Worm (Caenorhabditis elegans) whole organism, L3 larva: ENCODE measurements around the gene W08E12.2.
A peak's percentile ranks its signal among the peaks of the same experiment; 100 is the strongest.

Experiments
- R02D3.7 ChIP-seq: fragments of 150-350 bp; optimal IDR thresholded peaks from 2 replicates; lab custom pipeline; 2014; ENCODE audit warnings: missing biosample characterization, missing genetic modification characterization
- ZK546.5 ChIP-seq: sonication (generic microtip); optimal IDR thresholded peaks from 2 replicates; lab custom pipeline; 2017; ENCODE audit warnings: missing biosample characterization, missing genetic modification characterization
- ama-1 ChIP-seq: fragments of 150-350 bp; optimal IDR thresholded peaks from 2 replicates; lab custom pipeline; 2018
- ceh-16 ChIP-seq: sonication (generic microtip); optimal IDR thresholded peaks from 2 replicates; lab custom pipeline; 2017; ENCODE audit warnings: missing biosample characterization, missing genetic modification characterization
- ceh-28 ChIP-seq: fragments of 150-350 bp; optimal IDR thresholded peaks from 2 replicates; lab custom pipeline; 2014; ENCODE audit warnings: missing biosample characterization, missing genetic modification reagents, missing genetic modification characterization
- ceh-82 ChIP-seq: fragments of 150-350 bp; optimal IDR thresholded peaks from 2 replicates; lab custom pipeline; 2014; ENCODE audit warnings: missing biosample characterization, missing genetic modification characterization
- ceh-9 ChIP-seq: sonication (generic microtip); optimal IDR thresholded peaks from 2 replicates; lab custom pipeline; 2018; ENCODE audit warnings: missing biosample characterization, missing genetic modification characterization
- egl-27 ChIP-seq: sonication (generic microtip); optimal IDR thresholded peaks from 4 replicates; lab custom pipeline; 2017; ENCODE audit warnings: missing biosample characterization, missing genetic modification reagents, missing genetic modification characterization
- egl-5 ChIP-seq: fragments of 150-350 bp; optimal IDR thresholded peaks from 2 replicates; lab custom pipeline; 2017; ENCODE audit warnings: missing biosample characterization, missing genetic modification reagents, missing genetic modification characterization, inconsistent platforms
- elt-1 ChIP-seq: fragments of 150-350 bp; optimal IDR thresholded peaks from 2 replicates; lab custom pipeline; 2014; ENCODE audit warnings: missing biosample characterization, missing genetic modification characterization
- elt-2 ChIP-seq: sonication (generic microtip); optimal IDR thresholded peaks from 2 replicates; lab custom pipeline; 2016; ENCODE audit warnings: missing genetic modification reagents, mild to moderate bottlenecking, missing genetic modification characterization, missing compliant biosample characterization
- eor-1 ChIP-seq, 2 experiments: fragments of 150-350 bp; optimal IDR thresholded peaks; 2 replicates each; lab custom pipeline; 2014 to 2018; ENCODE audit warnings: missing biosample characterization in 2 of 2, missing genetic modification characterization in 2 of 2
- fkh-10 ChIP-seq: sonication (generic microtip); optimal IDR thresholded peaks from 2 replicates; lab custom pipeline; 2017; ENCODE audit warnings: missing biosample characterization, missing genetic modification reagents, missing genetic modification characterization
- hmg-11 ChIP-seq: sonication (generic microtip); optimal IDR thresholded peaks from 2 replicates; lab custom pipeline; 2016; ENCODE audit warnings: missing genetic modification characterization, missing compliant biosample characterization
- jun-1 ChIP-seq: fragments of 150-350 bp; optimal IDR thresholded peaks from 2 replicates; lab custom pipeline; 2014; ENCODE audit warnings: missing biosample characterization, missing genetic modification reagents, missing genetic modification characterization
- lin-15B ChIP-seq: fragments of 150-350 bp; optimal IDR thresholded peaks from 2 replicates; lab custom pipeline; 2014; ENCODE audit warnings: missing biosample characterization, missing genetic modification characterization
- lin-39 ChIP-seq: fragments of 150-350 bp; optimal IDR thresholded peaks from 2 replicates; lab custom pipeline; 2018; ENCODE audit warnings: missing biosample characterization, missing genetic modification reagents, missing genetic modification characterization
- lsy-12 ChIP-seq: sonication (generic microtip); optimal IDR thresholded peaks from 2 replicates; lab custom pipeline; 2016; ENCODE audit warnings: mild to moderate bottlenecking, missing genetic modification characterization, missing compliant biosample characterization
- mdl-1 ChIP-seq: fragments of 150-350 bp; optimal IDR thresholded peaks from 2 replicates; lab custom pipeline; 2014; ENCODE audit warnings: missing biosample characterization, missing genetic modification characterization
- nfya-1 ChIP-seq: sonication (generic microtip); optimal IDR thresholded peaks from 2 replicates; lab custom pipeline; 2017; ENCODE audit warnings: missing genetic modification characterization, mild to moderate bottlenecking, missing compliant biosample characterization, antibody characterized with exemption, moderate library complexity; ENCODE audit not compliant: insufficient read depth
- nhr-11 ChIP-seq: fragments of 150-350 bp; optimal IDR thresholded peaks from 2 replicates; lab custom pipeline; 2014; ENCODE audit warnings: missing biosample characterization, missing genetic modification characterization
- nhr-23 ChIP-seq: fragments of 150-350 bp; optimal IDR thresholded peaks from 2 replicates; lab custom pipeline; 2014; ENCODE audit warnings: missing biosample characterization, missing genetic modification reagents, missing genetic modification characterization
- nhr-237 ChIP-seq: fragments of 150-350 bp; optimal IDR thresholded peaks from 2 replicates; lab custom pipeline; 2014; ENCODE audit warnings: missing biosample characterization, missing genetic modification characterization
- nhr-25 ChIP-seq: sonication (generic microtip); optimal IDR thresholded peaks from 2 replicates; lab custom pipeline; 2017; ENCODE audit warnings: missing biosample characterization, missing genetic modification characterization
- nhr-43 ChIP-seq: sonication (generic microtip); optimal IDR thresholded peaks from 2 replicates; lab custom pipeline; 2016; ENCODE audit warnings: mild to moderate bottlenecking, missing genetic modification characterization, missing compliant biosample characterization; ENCODE audit not compliant: poor library complexity, severe bottlenecking
- nhr-67 ChIP-seq: fragments of 150-350 bp; optimal IDR thresholded peaks from 2 replicates; lab custom pipeline; 2014; ENCODE audit warnings: missing biosample characterization, missing genetic modification characterization
- nhr-76 ChIP-seq: fragments of 150-350 bp; sonication (generic microtip); optimal IDR thresholded peaks from 5 replicates; lab custom pipeline; 2014; ENCODE audit warnings: missing biosample characterization, missing genetic modification characterization
- nhr-77 ChIP-seq: fragments of 150-350 bp; optimal IDR thresholded peaks from 2 replicates; lab custom pipeline; 2014; ENCODE audit warnings: missing biosample characterization, missing genetic modification characterization
- pha-4 ChIP-seq: fragments of 150-350 bp; optimal IDR thresholded peaks from 2 replicates; lab custom pipeline; 2014; ENCODE audit warnings: missing biosample characterization, missing genetic modification reagents, missing genetic modification characterization
- pqm-1 ChIP-seq: fragments of 150-350 bp; optimal IDR thresholded peaks from 2 replicates; lab custom pipeline; 2017; ENCODE audit warnings: missing biosample characterization, missing genetic modification characterization, inconsistent platforms
- sea-2 ChIP-seq: fragments of 150-350 bp; sonication (generic microtip); optimal IDR thresholded peaks from 4 replicates; lab custom pipeline; 2014; ENCODE audit warnings: missing biosample characterization, missing genetic modification reagents, missing genetic modification characterization
- skn-1 ChIP-seq: fragments of 150-350 bp; optimal IDR thresholded peaks from 2 replicates; lab custom pipeline; 2014; ENCODE audit warnings: missing biosample characterization, missing genetic modification characterization
- snpc-4 ChIP-seq: fragments of 150-350 bp; optimal IDR thresholded peaks from 2 replicates; lab custom pipeline; 2014; ENCODE audit warnings: missing biosample characterization, missing genetic modification characterization
- tbx-2 ChIP-seq: sonication (generic microtip); optimal IDR thresholded peaks from 2 replicates; lab custom pipeline; 2016; ENCODE audit warnings: mild to moderate bottlenecking, missing genetic modification characterization, missing compliant biosample characterization
- unc-62 ChIP-seq: fragments of 150-350 bp; sonication (generic microtip); optimal IDR thresholded peaks from 4 replicates; lab custom pipeline; 2014; ENCODE audit warnings: missing biosample characterization, missing genetic modification reagents, missing genetic modification characterization
- zag-1 ChIP-seq: fragments of 150-350 bp; optimal IDR thresholded peaks from 2 replicates; lab custom pipeline; 2014; ENCODE audit warnings: missing biosample characterization, missing genetic modification characterization
- ztf-4 ChIP-seq: fragments of 150-350 bp; optimal IDR thresholded peaks from 2 replicates; lab custom pipeline; 2014; ENCODE audit warnings: missing biosample characterization, missing genetic modification characterization

The W08E12.2 gene

ce11 chrIV:3337275-3337674, 31.6 kb downstream of the W08E12.2 start:
- no peak for TF ChIP-seq nhr-11 (tag; lab: Kevin White, UChicago)
- no peak for TF ChIP-seq egl-27 (tag; lab: Kevin White, UChicago)
- TF ChIP-seq nhr-23, result no peak
- TF ChIP-seq ztf-4, result no peak
- no peak for TF ChIP-seq lsy-12 (tag; lab: Kevin White, UChicago)
- no peak for TF ChIP-seq eor-1 (tag; optimal IDR thresholded peaks at IDR 0.05; lab: Kevin White, UChicago)

DNA sequence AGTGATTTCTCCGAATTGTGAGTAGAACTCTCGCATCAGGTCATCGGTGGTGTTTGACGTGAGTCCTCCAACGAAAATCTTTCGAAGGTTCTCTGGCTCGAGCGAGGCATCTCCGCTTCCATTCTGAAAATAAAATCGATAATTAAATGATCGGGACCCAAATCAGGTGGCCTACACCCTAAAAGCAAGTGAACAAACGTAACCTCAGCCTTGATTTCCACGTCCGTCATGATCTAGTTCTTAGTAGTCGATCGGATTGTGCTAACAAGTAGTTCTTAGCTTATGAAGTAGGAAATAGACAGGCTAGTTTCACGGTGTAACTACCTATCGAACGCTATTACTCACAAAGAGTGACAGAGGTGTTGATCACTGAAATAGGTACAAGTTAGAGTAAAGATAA, 32.5 kb downstream of the W08E12.2 start:
- no peak for TF ChIP-seq nhr-237 (tag; lab: Kevin White, UChicago)
- no peak for TF ChIP-seq ama-1 (lab: Kevin White, UChicago)
- TF ChIP-seq zag-1 (tag; lab: Kevin White, UChicago), result no peak
- no peak for TF ChIP-seq lin-15B (tag; lab: Kevin White, UChicago)
- TF ChIP-seq ZK546.5 (tag; lab: Kevin White, UChicago), result no peak
- TF ChIP-seq ceh-9, result no peak
- no peak for TF ChIP-seq mdl-1 (tag; lab: Kevin White, UChicago)

- TF ChIP-seq ama-1 (lab: Kevin White, UChicago) (peak; percentile 73), ceh-82 (tag; lab: Kevin White, UChicago) (peak; percentile 1), ceh-28 (tag; lab: Kevin White, UChicago) (peak; percentile 71), nhr-25 (peak; percentile 66), lin-39 (tag; lab: Kevin White, UChicago) (peak; percentile 88), tbx-2 (peak; percentile 5), elt-1 (tag; lab: Kevin White, UChicago) (peak; percentile 30), R02D3.7 (tag; lab: Kevin White, UChicago) (peak; percentile 56), fkh-10 (GFP tag; lab: Kevin White, UChicago) (peak; percentile 58), ceh-16 (tag; lab: Kevin White, UChicago) (no peak), hmg-11 (tag; lab: Kevin White, UChicago) (peak; percentile 45), unc-62 (GFP tag; lab: Kevin White, UChicago) (no peak), skn-1 (tag; lab: Kevin White, UChicago) (peak; percentile 5), nhr-76 (tag; lab: Kevin White, UChicago) (no peak), pha-4 (tag; lab: Kevin White, UChicago) (peak; percentile 91), sea-2 (GFP tag; lab: Kevin White, UChicago) (no peak), nhr-23 (peak; percentile 85), ztf-4 (no peak), nfya-1 (peak; percentile 95), lin-15B (tag; lab: Kevin White, UChicago) (peak; percentile 93), eor-1 (tag; optimal IDR thresholded peaks at IDR 0.05; lab: Kevin White, UChicago) (no peak), egl-5 (tag; lab: Kevin White, UChicago) (peak; percentile 99), pqm-1 (tag; lab: Kevin White, UChicago) (peak; percentile 22), snpc-4 (tag; lab: Kevin White, UChicago) (peak; percentile 68), elt-2 (peak; percentile 39), jun-1 (tag; lab: Kevin White, UChicago) (peak; percentile 55), nhr-11 (tag; lab: Kevin White, UChicago) (no peak)
- TF ChIP-seq, all 47 proteins: peak for 20
Measured at ce11 chrIV:3338676-3339075, 33.0 kb downstream of the W08E12.2 start, which contains the start of gene hrpa-1. Gene hrpa-1, minus strand, starts transcription at chrIV:3338867.

- no peak for TF ChIP-seq nhr-11 (tag; lab: Kevin White, UChicago)
- no peak for TF ChIP-seq pha-4 (tag; lab: Kevin White, UChicago)
- TF ChIP-seq egl-27 (tag; lab: Kevin White, UChicago), result no peak
- no peak for TF ChIP-seq ZK546.5 (tag; lab: Kevin White, UChicago)
- no peak for TF ChIP-seq pqm-1 (tag; lab: Kevin White, UChicago)
- no peak for TF ChIP-seq ceh-28 (tag; lab: Kevin White, UChicago)
- TF ChIP-seq mdl-1 (tag; lab: Kevin White, UChicago), result no peak
- TF ChIP-seq zag-1 (tag; lab: Kevin White, UChicago), result no peak
- no peak for TF ChIP-seq nhr-43 (tag; lab: Kevin White, UChicago)
- no peak for TF ChIP-seq fkh-10 (GFP tag; lab: Kevin White, UChicago)
- TF ChIP-seq nhr-77 (tag; lab: Kevin White, UChicago), result no peak
- TF ChIP-seq nhr-67 (tag; lab: Kevin White, UChicago), result no peak
- TF ChIP-seq skn-1 (tag; lab: Kevin White, UChicago), result no peak
Measured at ce11 chrIV:3341170-3341569, 35.5 kb downstream of the W08E12.2 start, which contains the start of gene F42A6.2. Gene F42A6.2, plus strand, starts transcription at chrIV:3341470.
